Worm (Caenorhabditis elegans): ENCODE data around the gene clec-51.

The clec-51 gene

DNA sequence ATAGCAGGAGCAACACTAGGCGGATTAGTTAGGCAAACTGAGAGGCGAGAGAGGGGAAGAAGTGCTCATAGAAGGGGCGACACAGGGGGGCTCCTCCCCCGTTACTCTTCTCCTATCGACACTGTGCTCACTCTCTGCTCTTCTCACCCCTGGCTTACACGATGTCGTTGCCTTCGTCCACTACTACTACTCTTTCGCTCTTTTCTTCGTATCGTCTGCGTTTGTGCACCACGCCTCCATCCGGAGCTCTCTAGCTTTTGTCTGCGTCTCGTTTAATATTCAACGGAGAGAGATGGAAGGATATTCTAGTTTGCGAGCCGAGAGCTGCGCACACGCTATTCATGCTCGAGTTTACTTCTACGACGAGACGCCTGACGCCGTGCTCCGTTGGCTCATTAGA lies 19.7 kb upstream of the clec-51 start (continued):
- peak; percentile 50 for TF ChIP-seq elt-4 (tag; optimal IDR thresholded peaks at IDR 0.05)
- peak; percentile 63 for TF ChIP-seq ref-2 (tag; optimal IDR thresholded peaks at IDR 0.05)
- TF ChIP-seq sdc-2 (tag; optimal IDR thresholded peaks at IDR 0.05): peak; percentile 35
- TF ChIP-seq ceh-14 (tag; optimal IDR thresholded peaks at IDR 0.05): peak; percentile 44
- peak; percentile 61 for TF ChIP-seq mec-3 (tag; optimal IDR thresholded peaks at IDR 0.05; ENCODE audit: borderline replicate concordance)
- no peak for TF ChIP-seq nhr-11 (tag; optimal IDR thresholded peaks at IDR 0.05)
- TF ChIP-seq ceh-9 (tag; optimal IDR thresholded peaks at IDR 0.05): no peak
- TF ChIP-seq dve-1 (tag; optimal IDR thresholded peaks at IDR 0.05): no peak
- TF ChIP-seq ahr-1 (tag; optimal IDR thresholded peaks at IDR 0.05): no peak
- TF ChIP-seq ceh-30 (tag; optimal IDR thresholded peaks at IDR 0.05): no peak
- TF ChIP-seq ceh-34 (tag; optimal IDR thresholded peaks at IDR 0.05): peak; percentile 69
- no peak for TF ChIP-seq tbx-7 (tag; optimal IDR thresholded peaks at IDR 0.05)
- no peak for TF ChIP-seq ceh-24 (tag; optimal IDR thresholded peaks at IDR 0.05)
- no peak for TF ChIP-seq K02D7.2 (tag; optimal IDR thresholded peaks at IDR 0.05)
- no peak for TF ChIP-seq rnt-1 (tag; optimal IDR thresholded peaks at IDR 0.05)
- TF ChIP-seq ama-1 (optimal IDR thresholded peaks at IDR 0.05): no peak

DNA sequence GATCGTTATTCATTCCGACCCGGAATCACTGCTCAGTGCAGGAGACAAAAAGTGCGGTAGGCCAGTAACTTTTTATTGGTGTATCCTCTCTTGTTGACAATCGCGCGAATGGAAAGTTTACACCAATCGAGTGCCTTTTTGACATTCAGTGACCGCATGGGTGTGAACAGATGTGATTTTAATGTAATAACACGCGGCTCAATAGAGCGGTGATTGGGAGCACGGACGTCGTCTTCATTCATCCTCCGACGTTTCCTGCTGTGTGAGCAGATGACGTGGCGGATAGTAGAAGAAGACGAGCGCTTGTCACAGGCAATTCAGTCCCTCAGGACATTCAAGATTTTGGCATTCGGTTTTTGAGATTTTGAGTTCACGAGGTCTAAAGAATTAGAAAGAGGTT lies 19.0 kb upstream of the clec-51 start:
- TF ChIP-seq pqm-1 (tag; optimal IDR thresholded peaks at IDR 0.05): no peak
- TF ChIP-seq nfya-1 (tag; optimal IDR thresholded peaks at IDR 0.05): peak; percentile 24
- no peak for TF ChIP-seq ceh-19 (GFP tag; optimal IDR thresholded peaks at IDR 0.05)
- TF ChIP-seq nhr-232 (tag; optimal IDR thresholded peaks at IDR 0.05): no peak
- no peak for TF ChIP-seq hlh-6 (tag; optimal IDR thresholded peaks at IDR 0.05)
- no peak for TF ChIP-seq syd-9 (tag; optimal IDR thresholded peaks at IDR 0.05)
- TF ChIP-seq unc-42 (tag; optimal IDR thresholded peaks at IDR 0.05): peak; percentile 65
- no peak for TF ChIP-seq tbx-2 (tag; optimal IDR thresholded peaks at IDR 0.05)
- TF ChIP-seq ahr-1 (tag; optimal IDR thresholded peaks at IDR 0.05): no peak
- no peak for TF ChIP-seq ceh-6 (GFP tag; optimal IDR thresholded peaks at IDR 0.05)
- no peak for TF ChIP-seq ceh-14 (tag; optimal IDR thresholded peaks at IDR 0.05)
- TF ChIP-seq ref-2 (tag; optimal IDR thresholded peaks at IDR 0.05): peak; percentile 14
- no peak for TF ChIP-seq ztf-16 (tag; optimal IDR thresholded peaks at IDR 0.05)

DNA sequence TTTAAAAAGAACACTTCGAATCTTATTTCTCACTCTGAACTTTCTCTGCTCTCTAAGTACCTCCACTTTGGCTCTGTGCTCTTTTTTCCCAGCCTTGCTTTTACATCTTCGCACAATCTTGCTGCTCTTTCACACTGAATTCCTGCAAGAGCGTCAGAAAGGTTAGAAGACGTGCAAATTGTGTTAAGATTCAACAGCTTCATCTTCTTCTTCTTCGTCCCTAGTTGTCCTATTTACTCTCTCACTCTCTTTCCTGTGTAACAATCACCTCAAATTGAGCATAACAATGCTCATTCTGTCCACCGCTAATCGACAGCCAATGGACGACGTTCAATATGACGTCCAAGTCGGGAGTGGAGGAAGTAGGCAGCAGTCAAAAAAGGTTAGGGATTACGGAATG lies 17.8 kb upstream of the clec-51 start:
- TF ChIP-seq ref-2 (tag; optimal IDR thresholded peaks at IDR 0.05) (no peak), tbx-2 (tag; optimal IDR thresholded peaks at IDR 0.05) (no peak), hlh-30 (tag; optimal IDR thresholded peaks at IDR 0.05; ENCODE audit: insufficient read depth) (no peak), pha-4 (tag; optimal IDR thresholded peaks at IDR 0.05) (no peak), unc-42 (tag; optimal IDR thresholded peaks at IDR 0.05) (peak; percentile 81), fkh-10 (GFP tag; optimal IDR thresholded peaks at IDR 0.05) (peak; percentile 80), hlh-15 (tag; optimal IDR thresholded peaks at IDR 0.05) (no peak), dmd-4 (tag; optimal IDR thresholded peaks at IDR 0.05; ENCODE audit: borderline replicate concordance) (no peak), K09A11.1 (tag; optimal IDR thresholded peaks at IDR 0.05; ENCODE audit: insufficient read depth) (no peak)

DNA sequence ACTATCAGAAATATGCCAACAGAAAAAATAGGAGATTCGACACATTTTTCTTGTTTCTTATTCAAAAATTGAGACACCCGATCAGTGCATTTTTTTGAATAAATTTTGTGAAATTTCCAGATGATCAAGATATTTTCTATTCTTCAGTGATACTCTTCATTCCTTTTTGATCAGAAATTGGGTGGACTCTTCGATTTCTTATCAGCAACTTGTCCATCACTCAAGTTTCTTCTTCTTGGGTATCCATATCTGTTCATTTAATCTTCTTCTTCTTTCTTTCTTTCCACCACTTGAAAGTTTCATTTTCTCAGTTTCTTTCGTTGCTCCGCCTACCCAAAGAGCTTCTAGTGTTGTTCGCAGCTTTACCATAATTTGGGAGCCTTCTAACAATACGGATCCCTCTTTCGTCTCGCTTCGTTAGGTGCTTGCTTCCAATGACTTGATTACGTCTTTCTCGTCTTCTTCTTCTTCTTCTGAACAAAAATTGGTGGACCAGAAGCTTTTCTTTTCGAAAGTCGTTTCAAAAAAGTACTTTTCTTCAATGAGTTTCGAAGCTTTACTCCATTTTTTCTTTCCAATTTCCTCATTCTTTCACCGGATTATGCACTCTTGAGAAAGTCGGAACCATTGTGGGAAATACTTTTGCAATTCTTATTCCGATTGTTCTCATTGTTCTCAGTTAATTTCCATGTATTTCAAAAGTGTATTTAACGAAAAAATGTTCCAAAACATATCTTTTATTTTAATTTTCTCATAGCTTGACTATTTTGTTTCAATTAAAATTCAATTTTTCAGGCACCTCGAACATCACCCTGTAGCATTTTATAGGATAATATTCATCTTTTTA lies 12.3 kb upstream of the clec-51 start, which contains the start of gene pct-1:
Gene pct-1, plus strand, starts transcription at position 797 of the 847 bp plus-strand sequence.
- TF ChIP-seq ceh-31 (tag; optimal IDR thresholded peaks at IDR 0.05): peak; percentile 11
- no peak for TF ChIP-seq unc-3 (GFP tag; conservative IDR thresholded peaks at IDR 0.05)
- TF ChIP-seq unc-3 (tag; optimal IDR thresholded peaks at IDR 0.05): no peak
- peak; percentile 5 for TF ChIP-seq unc-42 (tag; optimal IDR thresholded peaks at IDR 0.05)
